Fruit fly (Drosophila melanogaster) whole organism, adult: ENCODE data around the gene Sms.

Source experiments
- CG1620 ChIP-seq: fragments of 200-800 bp; sonication (Bioruptor generic); optimal IDR thresholded peaks from 2 replicates; lab custom pipeline; 2016; ENCODE audit warnings: missing biosample characterization, missing genetic modification characterization
- Hr96 ChIP-seq: fragments of 200-800 bp; sonication (Bioruptor generic); optimal IDR thresholded peaks from 2 replicates; lab custom pipeline; 2016; ENCODE audit warnings: missing biosample characterization, missing genetic modification characterization
- cnc ChIP-seq, 2 experiments: fragments of >200 bp; optimal IDR thresholded peaks; 2 replicates each; lab custom pipeline; 2017
- ovo ChIP-seq: fragments of 200-800 bp; sonication (Bioruptor generic); optimal IDR thresholded peaks from 2 replicates; lab custom pipeline; 2016; ENCODE audit warnings: missing biosample characterization, missing genetic modification characterization
- pad ChIP-seq: fragments of 200-800 bp; sonication (Bioruptor generic); optimal IDR thresholded peaks from 3 replicates; lab custom pipeline; 2017; ENCODE audit warnings: missing biosample characterization, missing genetic modification characterization, mild to moderate bottlenecking, moderate library complexity, missing genetic modification reagents

DNA sequence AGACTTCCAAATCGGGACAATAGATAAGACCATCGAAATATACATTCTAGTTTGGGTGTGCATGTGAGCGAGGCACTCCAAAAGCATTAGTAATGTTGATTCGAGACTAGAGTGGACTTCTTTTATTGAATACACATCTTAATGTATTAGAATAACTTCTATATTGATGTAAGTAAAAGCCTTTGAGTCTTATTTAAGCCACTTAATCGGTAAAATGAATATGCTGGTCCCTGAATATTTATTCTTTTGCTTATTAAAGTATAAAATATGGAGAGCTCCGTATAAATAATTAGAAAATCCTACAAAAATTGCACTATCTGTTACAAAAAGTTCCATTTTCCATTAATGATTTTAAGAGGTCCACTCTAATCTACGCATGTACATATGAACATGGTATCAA is 7.2 kb downstream of the Sms start:
- TF ChIP-seq Hr96 (peak; percentile 35), pad (GFP tag; lab: Kevin White, UChicago) (peak; percentile 46), ovo (GFP tag; lab: Kevin White, UChicago) (no peak), CG1620 (GFP tag; lab: Kevin White, UChicago) (no peak), cnc (optimal IDR thresholded peaks at IDR 0.05; lab: Kevin White, UChicago) (no peak)
